Worm (Caenorhabditis elegans): Measurements from ENCODE around the gene erfa-1.

DNA sequence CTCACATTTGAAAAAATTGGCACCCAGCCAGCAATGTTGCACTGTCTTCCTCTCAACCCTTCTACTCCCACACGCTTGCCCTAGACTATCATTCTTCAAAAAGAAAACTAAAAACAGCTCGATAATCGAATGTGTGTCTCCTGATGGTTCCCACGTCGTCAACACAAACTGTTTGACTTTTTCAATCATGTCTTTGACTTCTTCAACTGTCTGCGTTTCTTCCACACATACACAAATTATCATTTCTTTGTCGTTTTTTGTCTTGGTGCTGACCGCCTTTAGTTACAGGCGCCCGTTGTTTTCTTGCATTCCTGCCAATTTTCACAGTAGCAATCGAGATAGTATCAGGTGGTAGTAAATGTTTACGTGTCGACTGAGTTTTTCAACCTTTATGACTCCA is 28.7 kb downstream of the erfa-1 start:
- TF ChIP-seq aly-1 (tag; optimal IDR thresholded peaks at IDR 0.05), result no peak
- no peak for TF ChIP-seq ama-1 (optimal IDR thresholded peaks at IDR 0.05)
- no peak for TF ChIP-seq F13C5.2 (tag; optimal IDR thresholded peaks at IDR 0.05)
- no peak for TF ChIP-seq ceh-36 (tag; optimal IDR thresholded peaks at IDR 0.05)
- TF ChIP-seq ceh-13 (GFP tag; optimal IDR thresholded peaks at IDR 0.05), result no peak
- no peak for TF ChIP-seq ets-7 (tag; optimal IDR thresholded peaks at IDR 0.05)
- TF ChIP-seq pes-1 (GFP tag; IDR thresholded peaks at IDR 0.05), result no peak
- no peak for TF ChIP-seq flt-1 (GFP tag; IDR thresholded peaks at IDR 0.05)
- no peak for TF ChIP-seq B0310.2 (tag; optimal IDR thresholded peaks at IDR 0.05)
- TF ChIP-seq tbx-37 (GFP tag; conservative IDR thresholded peaks at IDR 0.05), result no peak
